Worm (Caenorhabditis elegans): Measurements from ENCODE around the gene C39B5.6.

DNA sequence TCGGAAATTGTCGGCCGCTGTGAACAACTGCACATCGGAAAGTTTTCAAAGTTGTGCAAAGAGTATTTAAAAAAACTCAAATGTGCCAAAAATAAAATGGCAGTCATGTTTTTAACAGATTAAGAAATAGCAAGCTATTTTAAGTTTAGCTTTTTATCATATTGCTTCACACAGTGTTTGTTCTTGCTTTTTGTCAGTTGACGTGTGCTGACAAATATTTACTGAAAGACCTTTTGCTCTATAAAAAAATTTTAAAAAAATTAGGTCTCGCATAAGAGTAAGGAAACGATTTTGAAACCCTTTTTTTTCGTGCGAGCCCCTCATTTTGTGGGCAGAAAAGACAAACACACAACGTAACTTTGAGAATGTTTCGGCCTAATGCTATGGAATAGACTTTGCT, 57.7 kb downstream of the C39B5.6 start, which contains the start of gene fbxa-71:
- TF ChIP-seq ztf-11 (tag; optimal IDR thresholded peaks at IDR 0.05) (no peak), nhr-77 (tag; optimal IDR thresholded peaks at IDR 0.05) (no peak), egl-13 (tag; optimal IDR thresholded peaks at IDR 0.05) (no peak), nhr-11 (tag; optimal IDR thresholded peaks at IDR 0.05) (no peak), nhr-76 (tag; optimal IDR thresholded peaks at IDR 0.05) (no peak), elt-2 (tag; optimal IDR thresholded peaks at IDR 0.05) (no peak), lsy-2 (tag; optimal IDR thresholded peaks at IDR 0.05) (no peak), rnt-1 (tag; optimal IDR thresholded peaks at IDR 0.05) (no peak), ama-1 (optimal IDR thresholded peaks at IDR 0.05) (no peak), ceh-82 (tag; optimal IDR thresholded peaks at IDR 0.05) (no peak), zag-1 (tag; optimal IDR thresholded peaks at IDR 0.05) (no peak), unc-130 (tag; optimal IDR thresholded peaks at IDR 0.05) (no peak), egl-27 (tag; optimal IDR thresholded peaks at IDR 0.05) (no peak)
